Fruit fly (Drosophila melanogaster) whole organism, embryonic: ENCODE measurements around the gene CG13386.

ENCODE experiments used
- CG12236 ChIP-seq: fragments of 200-800 bp; sonication (Bioruptor generic); optimal IDR thresholded peaks from 2 replicates; lab custom pipeline; 2016; ENCODE audit warnings: missing biosample characterization, missing genetic modification characterization
- CG17568 ChIP-seq: fragments of 200-800 bp; sonication (Bioruptor generic); optimal IDR thresholded peaks from 2 replicates; lab custom pipeline; 2018; ENCODE audit warnings: missing biosample characterization, mild to moderate bottlenecking, missing genetic modification characterization, moderate library complexity
- CG2116 ChIP-seq: fragments of 200-800 bp; sonication (Bioruptor generic); optimal IDR thresholded peaks from 3 replicates; lab custom pipeline; 2018; ENCODE audit warnings: missing biosample characterization, mild to moderate bottlenecking, missing genetic modification characterization
- CG3281 ChIP-seq: fragments of 200-800 bp; sonication (Bioruptor generic); optimal IDR thresholded peaks from 3 replicates; lab custom pipeline; 2017; ENCODE audit warnings: missing biosample characterization, mild to moderate bottlenecking, missing genetic modification characterization
- E2f2 ChIP-seq: fragments of 200-800 bp; sonication (Bioruptor generic); IDR thresholded peaks from 2 replicates; pipeline ENCODE4 v1.3.6; 2022; ENCODE audit warnings: missing biosample characterization, missing genetic modification characterization
- Sry-δ ChIP-seq: fragments of 200-800 bp; sonication (Bioruptor generic); optimal IDR thresholded peaks from 2 replicates; lab custom pipeline; 2016; ENCODE audit warnings: missing biosample characterization, missing genetic modification characterization
- Taf1 ChIP-seq: fragments of 200-800 bp; sonication (Bioruptor generic); IDR thresholded peaks from 2 replicates; pipeline ENCODE4 v1.3.6; 2022; ENCODE audit warnings: missing biosample characterization, missing genetic modification characterization
- aop ChIP-seq: fragments of 200-800 bp; sonication (Bioruptor generic); IDR thresholded peaks from 2 replicates; pipeline ENCODE4 v1.3.6; 2022; ENCODE audit warnings: missing biosample characterization, missing genetic modification characterization
- crp ChIP-seq, 2 experiments: fragments of 200-800 bp; sonication (Bioruptor generic); optimal IDR thresholded peaks; 2 replicates in 1 of 2; 3 replicates in 1 of 2; lab custom pipeline; 2017; ENCODE audit warnings: missing biosample characterization in 2 of 2, missing genetic modification characterization in 2 of 2, mild to moderate bottlenecking in 1 of 2, moderate library complexity in 1 of 2
- dmrt11E ChIP-seq: fragments of 200-800 bp; sonication (Bioruptor generic); optimal IDR thresholded peaks from 3 replicates; lab custom pipeline; 2018; ENCODE audit warnings: missing biosample characterization, mild to moderate bottlenecking, missing genetic modification characterization, moderate library complexity
- gfzf ChIP-seq: fragments of 200-800 bp; sonication (Bioruptor generic); optimal IDR thresholded peaks from 2 replicates; lab custom pipeline; 2016; ENCODE audit warnings: missing biosample characterization, mild to moderate bottlenecking, missing genetic modification characterization, moderate library complexity
- pzg ChIP-seq: fragments of 200-800 bp; sonication (Bioruptor generic); optimal IDR thresholded peaks from 3 replicates; lab custom pipeline; 2018; ENCODE audit warnings: missing biosample characterization, mild to moderate bottlenecking, missing genetic modification characterization, moderate library complexity
- toy ChIP-seq: fragments of 200-800 bp; sonication (Bioruptor generic); IDR thresholded peaks from 2 replicates; pipeline ENCODE4 v1.3.6; 2022; ENCODE audit warnings: missing biosample characterization, missing genetic modification characterization

CG13386 gene

dm6 chr2L:8449358-8449757 is 50.5 kb downstream of the CG13386 start, which contains the start of gene Aasdh (continued):
- TF ChIP-seq gfzf (GFP tag; lab: Kevin White, UChicago): no peak
- TF ChIP-seq Taf1 (GFP tag; lab: Robert Waterston, UW): no peak
- TF ChIP-seq toy (GFP tag; lab: Robert Waterston, UW): no peak
- no peak for TF ChIP-seq CG12236 (GFP tag; lab: Kevin White, UChicago)
- no peak for TF ChIP-seq aop (GFP tag; lab: Robert Waterston, UW)
- TF ChIP-seq CG17568 (GFP tag; lab: Kevin White, UChicago): no peak
- peak; percentile 57 for TF ChIP-seq CG2116
- TF ChIP-seq E2f2 (GFP tag; lab: Robert Waterston, UW): peak; percentile 90
- peak; percentile 29 for TF ChIP-seq pzg (GFP tag; lab: Kevin White, UChicago)
- TF ChIP-seq Sry-δ (GFP tag; lab: Kevin White, UChicago): peak; percentile 74
- no peak for TF ChIP-seq dmrt11E (tag; lab: Kevin White, UChicago)
- no peak for TF ChIP-seq CG3281 (GFP tag; lab: Kevin White, UChicago)
- TF ChIP-seq crp (GFP tag; optimal IDR thresholded peaks at IDR 0.05; lab: Kevin White, UChicago): peak in 1 of 2 experiments; percentile 88
